Fruit fly (Drosophila melanogaster) whole organism, pupa: ENCODE measurements around the gene CG10650.
A peak's percentile ranks its signal among the peaks of the same experiment; 100 is the strongest.

ENCODE experiments used
- CG13204 ChIP-seq: fragments of 200-800 bp; sonication (Bioruptor generic); optimal IDR thresholded peaks from 2 replicates; lab custom pipeline; 2018; ENCODE audit warnings: missing biosample characterization, mild to moderate bottlenecking, missing genetic modification characterization, moderate library complexity
- CG14655 ChIP-seq: fragments of 200-800 bp; sonication (Bioruptor generic); optimal IDR thresholded peaks from 3 replicates; lab custom pipeline; 2017; ENCODE audit warnings: mild to moderate bottlenecking, missing biosample characterization, missing genetic modification reagents, missing genetic modification characterization
- CG15710 ChIP-seq: fragments of 200-800 bp; sonication (Bioruptor generic); optimal IDR thresholded peaks from 2 replicates; lab custom pipeline; 2018; ENCODE audit warnings: missing biosample characterization, mild to moderate bottlenecking, missing genetic modification characterization, moderate library complexity
- CG17806 ChIP-seq: fragments of 200-800 bp; sonication (Bioruptor generic); optimal IDR thresholded peaks from 2 replicates; lab custom pipeline; 2018; ENCODE audit warnings: missing biosample characterization, mild to moderate bottlenecking, missing genetic modification characterization, moderate library complexity
- CG34367 ChIP-seq: fragments of 200-800 bp; sonication (Bioruptor generic); optimal IDR thresholded peaks from 2 replicates; lab custom pipeline; 2018; ENCODE audit warnings: missing biosample characterization, mild to moderate bottlenecking, missing genetic modification characterization
- CG8159 ChIP-seq: fragments of 200-800 bp; sonication (Bioruptor generic); optimal IDR thresholded peaks from 3 replicates; lab custom pipeline; 2018; ENCODE audit warnings: missing biosample characterization, mild to moderate bottlenecking, missing genetic modification characterization, moderate library complexity
- CG8301 ChIP-seq: fragments of 200-800 bp; sonication (Bioruptor generic); optimal IDR thresholded peaks from 2 replicates; lab custom pipeline; 2018; ENCODE audit warnings: missing biosample characterization, mild to moderate bottlenecking, missing genetic modification characterization
- D1 ChIP-seq: fragments of 200-800 bp; sonication (Bioruptor generic); optimal IDR thresholded peaks from 2 replicates; lab custom pipeline; 2018; ENCODE audit warnings: missing biosample characterization, mild to moderate bottlenecking, missing genetic modification characterization, moderate library complexity
- EcR ChIP-seq: fragments of 200-800 bp; sonication (Bioruptor generic); optimal IDR thresholded peaks from 3 replicates; lab custom pipeline; 2019; ENCODE audit warnings: missing biosample characterization, missing genetic modification characterization, mild to moderate bottlenecking, moderate library complexity, missing genetic modification reagents
- Ets98B ChIP-seq: fragments of 200-800 bp; sonication (Bioruptor generic); IDR thresholded peaks from 2 replicates; pipeline ENCODE4 v1.3.6; 2022; ENCODE audit warnings: missing biosample characterization, missing genetic modification characterization
- Pif1A ChIP-seq: fragments of 200-800 bp; sonication (Bioruptor generic); optimal IDR thresholded peaks from 3 replicates; lab custom pipeline; 2016; ENCODE audit warnings: missing biosample characterization, missing genetic modification characterization
- Pif1B ChIP-seq: fragments of 200-800 bp; sonication (Bioruptor generic); optimal IDR thresholded peaks from 3 replicates; lab custom pipeline; 2016; ENCODE audit warnings: missing biosample characterization, missing genetic modification characterization
- Snoo ChIP-seq: fragments of 200-800 bp; sonication (Bioruptor generic); optimal IDR thresholded peaks from 3 replicates; lab custom pipeline; 2017; ENCODE audit warnings: missing biosample characterization, mild to moderate bottlenecking, missing genetic modification characterization, inconsistent platforms
- rn ChIP-seq: fragments of 200-800 bp; sonication (Bioruptor generic); IDR thresholded peaks from 2 replicates; pipeline ENCODE4 v1.3.6; 2022; ENCODE audit warnings: missing biosample characterization, missing genetic modification characterization

dm6 chr2L:18953512-18954254, 42.1 kb downstream of the CG10650 start:
- TF ChIP-seq CG15710 (tag; lab: Kevin White, UChicago), result no peak
- no peak for TF ChIP-seq CG8301 (tag; lab: Kevin White, UChicago)
- TF ChIP-seq CG17806 (tag; lab: Kevin White, UChicago), result no peak
- TF ChIP-seq EcR, result peak; percentile 67
- TF ChIP-seq D1 (tag; lab: Kevin White, UChicago), result no peak
- TF ChIP-seq CG13204, result no peak
- TF ChIP-seq CG34367 (tag; lab: Kevin White, UChicago), result no peak
- no peak for TF ChIP-seq Snoo (tag; lab: Kevin White, UChicago)
- no peak for TF ChIP-seq CG8159 (tag; lab: Kevin White, UChicago)
- peak; percentile 2 for TF ChIP-seq CG14655 (GFP tag; lab: Kevin White, UChicago)
- no peak for TF ChIP-seq Pif1B (GFP tag; lab: Kevin White, UChicago)
- no peak for TF ChIP-seq Pif1A
- no peak for TF ChIP-seq Ets98B (GFP tag; lab: Robert Waterston, UW)
- TF ChIP-seq rn, result no peak
